Worm (Caenorhabditis elegans) whole organism, mixed stage, embryonic: ENCODE results near the gene ZK822.10.

ENCODE experiments used
- blmp-1 ChIP-seq: fragments of 150-350 bp; optimal IDR thresholded peaks from 2 replicates; lab custom pipeline; 2014; ENCODE audit warnings: missing biosample characterization, missing genetic modification characterization
- ceh-43 ChIP-seq: fragments of 200-800 bp; sonication (Bioruptor generic); optimal IDR thresholded peaks from 2 replicates; lab custom pipeline; 2018; ENCODE audit warnings: mild to moderate bottlenecking, missing genetic modification characterization, moderate library complexity, missing compliant biosample characterization
- ces-1 ChIP-seq: fragments of 150-350 bp; optimal IDR thresholded peaks from 2 replicates; lab custom pipeline; 2014; ENCODE audit warnings: missing biosample characterization, missing genetic modification reagents, missing genetic modification characterization
- hlh-1 ChIP-seq: fragments of 150-350 bp; optimal IDR thresholded peaks from 2 replicates; lab custom pipeline; 2014; ENCODE audit warnings: missing biosample characterization, missing genetic modification reagents, missing genetic modification characterization
- lin-32 ChIP-seq: fragments of 200-800 bp; sonication (Bioruptor generic); optimal IDR thresholded peaks from 2 replicates; lab custom pipeline; 2018; ENCODE audit warnings: mild to moderate bottlenecking, missing genetic modification characterization, missing compliant biosample characterization
- lsy-2 ChIP-seq: fragments of 150-350 bp; optimal IDR thresholded peaks from 2 replicates; lab custom pipeline; 2014; ENCODE audit warnings: missing biosample characterization, missing genetic modification characterization
- mep-1 ChIP-seq: fragments of 150-350 bp; optimal IDR thresholded peaks from 2 replicates; lab custom pipeline; 2017; ENCODE audit warnings: missing biosample characterization, missing genetic modification reagents, missing genetic modification characterization, inconsistent platforms
- mls-2 ChIP-seq: sonication (generic microtip); optimal IDR thresholded peaks from 2 replicates; lab custom pipeline; 2016; ENCODE audit warnings: mild to moderate bottlenecking, missing genetic modification characterization, moderate library complexity, missing compliant biosample characterization
- nhr-12 ChIP-seq: fragments of 150-350 bp; optimal IDR thresholded peaks from 2 replicates; lab custom pipeline; 2014; ENCODE audit warnings: missing biosample characterization, missing genetic modification characterization
- nhr-76 ChIP-seq: sonication (generic microtip); optimal IDR thresholded peaks from 2 replicates; lab custom pipeline; 2017; ENCODE audit warnings: missing biosample characterization, missing genetic modification characterization
- pha-4 ChIP-seq: fragments of 150-350 bp; optimal IDR thresholded peaks from 2 replicates; lab custom pipeline; 2018; ENCODE audit warnings: missing biosample characterization, missing genetic modification reagents, missing genetic modification characterization
- snpc-4 ChIP-seq: fragments of 150-350 bp; optimal IDR thresholded peaks from 2 replicates; lab custom pipeline; 2014; ENCODE audit warnings: missing biosample characterization, missing genetic modification characterization
- unc-39 ChIP-seq: fragments of 150-350 bp; optimal IDR thresholded peaks from 2 replicates; lab custom pipeline; 2014; ENCODE audit warnings: missing biosample characterization, missing genetic modification characterization
- unc-62 ChIP-seq: fragments of 150-350 bp; optimal IDR thresholded peaks from 2 replicates; lab custom pipeline; 2014; ENCODE audit warnings: missing biosample characterization, missing genetic modification reagents, missing genetic modification characterization

ce11 chrIV:11955592-11955991 lies 38.7 kb downstream of the ZK822.10 start:
- TF ChIP-seq unc-39 (tag; lab: Kevin White, UChicago) (no peak), pha-4 (tag; lab: Kevin White, UChicago) (no peak), nhr-76 (tag; lab: Kevin White, UChicago) (no peak), nhr-12 (no peak), snpc-4 (tag; lab: Kevin White, UChicago) (no peak), ceh-43 (no peak), hlh-1 (tag; lab: Kevin White, UChicago) (no peak), lsy-2 (no peak), blmp-1 (tag; lab: Kevin White, UChicago) (no peak), mls-2 (no peak), unc-62 (GFP tag; lab: Kevin White, UChicago) (no peak), mep-1 (tag; lab: Kevin White, UChicago) (no peak), lin-32 (GFP tag; lab: Kevin White, UChicago) (no peak), ces-1 (GFP tag; lab: Kevin White, UChicago) (no peak)
